Worm (Caenorhabditis elegans) whole organism, L4 larva: ENCODE data around the gene C04E12.5.

Source experiments
- lsy-2 ChIP-seq, 2 experiments: fragments of 150-350 bp in 1 of 2; sonication (generic microtip) in 1 of 2; optimal IDR thresholded peaks; 2 replicates each; lab custom pipeline; 2014 to 2017; ENCODE audit warnings: missing biosample characterization in 2 of 2, missing genetic modification characterization in 2 of 2
- nhr-237 ChIP-seq: sonication (generic microtip); optimal IDR thresholded peaks from 2 replicates; lab custom pipeline; 2017; ENCODE audit warnings: missing biosample characterization, missing genetic modification characterization
- unc-39 ChIP-seq: sonication (generic microtip); optimal IDR thresholded peaks from 2 replicates; lab custom pipeline; 2017; ENCODE audit warnings: missing biosample characterization, missing genetic modification characterization

DNA sequence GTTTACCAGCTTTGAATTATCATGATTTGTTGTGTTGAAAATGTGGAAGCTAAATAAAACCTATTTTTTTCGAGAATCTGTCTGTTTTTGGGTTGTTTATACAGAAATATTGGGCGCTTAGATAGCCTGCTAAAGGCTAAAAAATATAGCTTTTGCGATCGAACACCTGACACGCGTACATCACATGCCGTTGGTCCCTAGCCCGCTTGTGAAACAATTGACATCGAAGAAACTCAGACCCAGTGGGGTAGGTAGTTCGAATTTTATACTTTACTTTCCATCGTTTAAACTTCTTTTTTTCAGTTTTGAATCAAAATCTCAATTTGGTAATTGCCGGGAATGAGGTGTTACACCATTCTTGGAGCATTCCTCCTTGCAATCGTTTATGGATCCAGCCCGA is 19.4 kb upstream of the C04E12.5 start, which contains the start of gene C17B7.4:
- no peak for TF ChIP-seq unc-39 (tag; lab: Kevin White, UChicago)
- no peak for TF ChIP-seq lsy-2 (tag; optimal IDR thresholded peaks at IDR 0.05; lab: Kevin White, UChicago)
- TF ChIP-seq nhr-237 (tag; lab: Kevin White, UChicago): no peak
